Fruit fly (Drosophila melanogaster) whole organism, embryonic: Measurements from ENCODE around the gene Sfp23F.

Experiments used
- CG10274 ChIP-seq: fragments of 200-800 bp; sonication (Bioruptor generic); optimal IDR thresholded peaks from 3 replicates; lab custom pipeline; 2017; ENCODE audit warnings: missing biosample characterization, mild to moderate bottlenecking, missing genetic modification characterization
- CG10543 ChIP-seq: fragments of 200-800 bp; sonication (Bioruptor generic); optimal IDR thresholded peaks from 3 replicates; lab custom pipeline; 2017; ENCODE audit warnings: missing biosample characterization, mild to moderate bottlenecking, missing genetic modification characterization, moderate library complexity
- CG11723 ChIP-seq: fragments of 200-800 bp; sonication (Bioruptor generic); optimal IDR thresholded peaks from 2 replicates; lab custom pipeline; 2017; ENCODE audit warnings: missing biosample characterization, mild to moderate bottlenecking, missing genetic modification characterization
- CG1233 ChIP-seq: fragments of 200-800 bp; sonication (Bioruptor generic); optimal IDR thresholded peaks from 4 replicates; lab custom pipeline; 2018; ENCODE audit warnings: missing biosample characterization, mild to moderate bottlenecking, missing genetic modification characterization
- CG14965 ChIP-seq: fragments of 200-800 bp; sonication (Bioruptor generic); optimal IDR thresholded peaks from 2 replicates; lab custom pipeline; 2016; ENCODE audit warnings: missing biosample characterization, missing genetic modification characterization, borderline replicate concordance
- CG16779 ChIP-seq: fragments of 200-800 bp; sonication (Bioruptor generic); IDR thresholded peaks from 2 replicates; pipeline ENCODE4 v1.3.6; 2022; ENCODE audit warnings: missing biosample characterization, missing genetic modification characterization
- CG17359 ChIP-seq: fragments of 200-800 bp; sonication (Bioruptor generic); optimal IDR thresholded peaks from 3 replicates; lab custom pipeline; 2018; ENCODE audit warnings: missing biosample characterization, mild to moderate bottlenecking, missing genetic modification characterization, moderate library complexity
- CG17385 ChIP-seq: fragments of 200-800 bp; sonication (Bioruptor generic); optimal IDR thresholded peaks from 3 replicates; lab custom pipeline; 2018; ENCODE audit warnings: missing biosample characterization, mild to moderate bottlenecking, missing genetic modification characterization
- CG17912 ChIP-seq: fragments of 200-800 bp; sonication (Bioruptor generic); optimal IDR thresholded peaks from 2 replicates; lab custom pipeline; 2018; ENCODE audit warnings: missing biosample characterization, mild to moderate bottlenecking, missing genetic modification characterization
- CG30020 ChIP-seq: fragments of 200-800 bp; optimal IDR thresholded peaks from 2 replicates; lab custom pipeline; 2019; ENCODE audit warnings: missing biosample characterization, mild to moderate bottlenecking, missing genetic modification characterization, moderate library complexity
- CG32767 ChIP-seq: fragments of 200-800 bp; sonication (Bioruptor generic); IDR thresholded peaks from 2 replicates; pipeline ENCODE4 v1.3.6; 2022; ENCODE audit warnings: missing biosample characterization, missing genetic modification characterization
- CG34376 ChIP-seq: fragments of 200-800 bp; sonication (Bioruptor generic); optimal IDR thresholded peaks from 2 replicates; lab custom pipeline; 2018; ENCODE audit warnings: missing biosample characterization, mild to moderate bottlenecking, missing genetic modification characterization
- CG4328 ChIP-seq: fragments of 200-800 bp; sonication (Bioruptor generic); optimal IDR thresholded peaks from 3 replicates; lab custom pipeline; 2017; ENCODE audit warnings: missing biosample characterization, missing genetic modification reagents, missing genetic modification characterization
- CG4360 ChIP-seq: fragments of 200-800 bp; sonication (Bioruptor generic); IDR thresholded peaks from 2 replicates; pipeline ENCODE4 v1.3.6; 2022; ENCODE audit warnings: missing biosample characterization, missing genetic modification characterization
- CG6175 ChIP-seq: fragments of 200-800 bp; sonication (Bioruptor generic); IDR thresholded peaks from 3 replicates; pipeline ENCODE4 v1.3.6; 2022; ENCODE audit warnings: missing biosample characterization, missing genetic modification characterization
- CG7928 ChIP-seq: fragments of 200-800 bp; sonication (Bioruptor generic); optimal IDR thresholded peaks from 2 replicates; lab custom pipeline; 2017; ENCODE audit warnings: missing biosample characterization, mild to moderate bottlenecking, missing genetic modification characterization
- CG7963 ChIP-seq: fragments of 200-800 bp; sonication (Bioruptor generic); IDR thresholded peaks from 3 replicates; pipeline ENCODE4 v1.3.6; 2022; ENCODE audit warnings: missing biosample characterization, missing genetic modification characterization; ENCODE audit not compliant: partially characterized antibody
- CG9817 ChIP-seq: fragments of 200-800 bp; sonication (Bioruptor generic); optimal IDR thresholded peaks from 2 replicates; lab custom pipeline; 2018; ENCODE audit warnings: missing biosample characterization, mild to moderate bottlenecking, missing genetic modification characterization, moderate library complexity
- Deaf1 ChIP-seq: fragments of 200-800 bp; optimal IDR thresholded peaks from 3 replicates; lab custom pipeline; 2019; ENCODE audit warnings: missing biosample characterization, mild to moderate bottlenecking, missing genetic modification characterization, moderate library complexity
- Dll ChIP-seq: fragments of 200-800 bp; sonication (Bioruptor generic); IDR thresholded peaks from 4 replicates; pipeline ENCODE4 v1.3.6; 2022; ENCODE audit warnings: missing biosample characterization, missing genetic modification characterization; ENCODE audit not compliant: partially characterized antibody
- Hey ChIP-seq: fragments of 200-800 bp; sonication (Bioruptor generic); optimal IDR thresholded peaks from 3 replicates; lab custom pipeline; 2018; ENCODE audit warnings: missing biosample characterization, mild to moderate bottlenecking, missing genetic modification characterization
- HmgZ ChIP-seq: fragments of 200-800 bp; sonication (Bioruptor generic); optimal IDR thresholded peaks from 2 replicates; lab custom pipeline; 2018; ENCODE audit warnings: missing biosample characterization, mild to moderate bottlenecking, missing genetic modification characterization
- Med ChIP-seq: fragments of 200-800 bp; sonication (Bioruptor generic); peaks from one replicate; lab custom pipeline; 2016; ENCODE audit warnings: missing biosample characterization, missing genetic modification characterization, mild to moderate bottlenecking, inconsistent platforms, moderate library complexity
- Nf-YA ChIP-seq: fragments of 200-800 bp; sonication (Bioruptor generic); IDR thresholded peaks from 2 replicates; pipeline ENCODE4 v1.3.6; 2022; ENCODE audit warnings: missing biosample characterization, missing genetic modification characterization
- Oaz ChIP-seq: fragments of 200-800 bp; sonication (Bioruptor generic); IDR thresholded peaks from 2 replicates; pipeline ENCODE4 v1.3.6; 2022; ENCODE audit warnings: missing biosample characterization, missing genetic modification characterization
- Sry-β ChIP-seq: fragments of 200-800 bp; sonication (Bioruptor generic); optimal IDR thresholded peaks from 2 replicates; lab custom pipeline; 2018; ENCODE audit warnings: missing biosample characterization, mild to moderate bottlenecking, missing genetic modification characterization, moderate library complexity
- abd-A ChIP-seq: fragments of 200-800 bp; sonication (Bioruptor generic); optimal IDR thresholded peaks from 3 replicates; lab custom pipeline; 2019; ENCODE audit warnings: missing biosample characterization, mild to moderate bottlenecking, missing genetic modification characterization, moderate library complexity
- ara ChIP-seq: fragments of 200-800 bp; sonication (Bioruptor generic); IDR thresholded peaks from 2 replicates; pipeline ENCODE4 v1.3.6; 2022; ENCODE audit warnings: missing biosample characterization, missing genetic modification characterization
- az2 ChIP-seq: fragments of 200-800 bp; sonication (Bioruptor generic); optimal IDR thresholded peaks from 3 replicates; lab custom pipeline; 2016; ENCODE audit warnings: missing biosample characterization, missing genetic modification characterization
- bowl ChIP-seq: fragments of 200-800 bp; sonication (Bioruptor generic); IDR thresholded peaks from 2 replicates; pipeline ENCODE4 v1.3.6; 2022; ENCODE audit warnings: missing biosample characterization, missing genetic modification characterization
- cas ChIP-seq: fragments of 200-800 bp; sonication (Bioruptor generic); IDR thresholded peaks from 2 replicates; pipeline ENCODE4 v1.3.6; 2022; ENCODE audit warnings: missing biosample characterization, missing genetic modification characterization
- cato ChIP-seq: fragments of 200-800 bp; sonication (Bioruptor generic); optimal IDR thresholded peaks from 2 replicates; lab custom pipeline; 2016; ENCODE audit warnings: missing biosample characterization, missing genetic modification characterization, borderline replicate concordance
- danr ChIP-seq: fragments of 200-800 bp; sonication (Bioruptor generic); IDR thresholded peaks from 2 replicates; pipeline ENCODE4 v1.3.6; 2022; ENCODE audit warnings: missing biosample characterization, missing genetic modification characterization
- emc ChIP-seq: fragments of 200-800 bp; sonication (Bioruptor generic); optimal IDR thresholded peaks from 2 replicates; lab custom pipeline; 2016; ENCODE audit warnings: missing biosample characterization, missing genetic modification characterization
- ems ChIP-seq: fragments of 200-800 bp; sonication (Bioruptor generic); optimal IDR thresholded peaks from 3 replicates; lab custom pipeline; 2016; ENCODE audit warnings: missing biosample characterization, missing genetic modification characterization
- eve ChIP-seq, 2 experiments: fragments of >200 bp; optimal IDR thresholded peaks; 2 replicates each; lab custom pipeline; 2017; ENCODE audit warnings: missing biosample characterization in 2 of 2, missing genetic modification characterization in 2 of 2
- fd102C ChIP-seq: fragments of 200-800 bp; sonication (Bioruptor generic); optimal IDR thresholded peaks from 2 replicates; lab custom pipeline; 2018; ENCODE audit warnings: missing biosample characterization, mild to moderate bottlenecking, missing genetic modification characterization, moderate library complexity
- fru ChIP-seq: fragments of >200 bp; optimal IDR thresholded peaks from 2 replicates; lab custom pipeline; 2017
- ham ChIP-seq: fragments of 200-800 bp; sonication (Bioruptor generic); IDR thresholded peaks from 2 replicates; pipeline ENCODE4 v1.3.6; 2022; ENCODE audit warnings: missing biosample characterization, missing genetic modification characterization
- mam ChIP-seq: fragments of 200-800 bp; sonication (Bioruptor generic); optimal IDR thresholded peaks from 3 replicates; lab custom pipeline; 2016; ENCODE audit warnings: missing biosample characterization, missing genetic modification characterization
- otp ChIP-seq: fragments of 200-800 bp; sonication (Bioruptor generic); IDR thresholded peaks from 3 replicates; pipeline ENCODE4, ENCODE4 v1.3.6; 2022; ENCODE audit warnings: missing biosample characterization, missing genetic modification characterization
- pita ChIP-seq: fragments of 200-800 bp; sonication (Bioruptor generic); optimal IDR thresholded peaks from 2 replicates; lab custom pipeline; 2017; ENCODE audit warnings: missing biosample characterization, mild to moderate bottlenecking, missing genetic modification characterization
- prd ChIP-seq, 3 experiments: fragments of >200 bp in 2 of 3; fragments of 200-800 bp in 1 of 3; sonication (Bioruptor generic) in 1 of 3; optimal IDR thresholded peaks in 2 of 3; IDR thresholded peaks in 1 of 3; 2 replicates in 2 of 3; 3 replicates in 1 of 3; pipeline versions ENCODE4 v1.3.6 to Lab custom; 2017 to 2022; ENCODE audit warnings: missing biosample characterization in 1 of 3, missing genetic modification characterization in 1 of 3
- schlank ChIP-seq: fragments of 200-800 bp; sonication (Bioruptor generic); optimal IDR thresholded peaks from 2 replicates; lab custom pipeline; 2018; ENCODE audit warnings: missing biosample characterization, mild to moderate bottlenecking, missing genetic modification characterization
- shn ChIP-seq: fragments of 200-800 bp; sonication (Bioruptor generic); optimal IDR thresholded peaks from 3 replicates; lab custom pipeline; 2016; ENCODE audit warnings: missing biosample characterization, missing genetic modification characterization
- sna ChIP-seq: fragments of 200-800 bp; sonication (Bioruptor generic); IDR thresholded peaks from 2 replicates; pipeline ENCODE4 v1.3.6; 2022; ENCODE audit warnings: missing biosample characterization, missing genetic modification characterization; ENCODE audit not compliant: partially characterized antibody
- stwl ChIP-seq: fragments of 200-800 bp; sonication (Bioruptor generic); optimal IDR thresholded peaks from 3 replicates; lab custom pipeline; 2018; ENCODE audit warnings: missing biosample characterization, mild to moderate bottlenecking, missing genetic modification characterization, moderate library complexity
- tx ChIP-seq: fragments of 200-800 bp; sonication (Bioruptor generic); optimal IDR thresholded peaks from 2 replicates; lab custom pipeline; 2016; ENCODE audit warnings: missing biosample characterization, missing genetic modification characterization
- vfl ChIP-seq: fragments of 200-800 bp; sonication (Bioruptor generic); optimal IDR thresholded peaks from 2 replicates; lab custom pipeline; 2016; ENCODE audit warnings: missing biosample characterization, missing genetic modification characterization
- zf30C ChIP-seq: fragments of 200-800 bp; sonication (Bioruptor generic); optimal IDR thresholded peaks from 3 replicates; lab custom pipeline; 2018; ENCODE audit warnings: missing biosample characterization, mild to moderate bottlenecking, missing genetic modification characterization

Sfp23F gene

DNA sequence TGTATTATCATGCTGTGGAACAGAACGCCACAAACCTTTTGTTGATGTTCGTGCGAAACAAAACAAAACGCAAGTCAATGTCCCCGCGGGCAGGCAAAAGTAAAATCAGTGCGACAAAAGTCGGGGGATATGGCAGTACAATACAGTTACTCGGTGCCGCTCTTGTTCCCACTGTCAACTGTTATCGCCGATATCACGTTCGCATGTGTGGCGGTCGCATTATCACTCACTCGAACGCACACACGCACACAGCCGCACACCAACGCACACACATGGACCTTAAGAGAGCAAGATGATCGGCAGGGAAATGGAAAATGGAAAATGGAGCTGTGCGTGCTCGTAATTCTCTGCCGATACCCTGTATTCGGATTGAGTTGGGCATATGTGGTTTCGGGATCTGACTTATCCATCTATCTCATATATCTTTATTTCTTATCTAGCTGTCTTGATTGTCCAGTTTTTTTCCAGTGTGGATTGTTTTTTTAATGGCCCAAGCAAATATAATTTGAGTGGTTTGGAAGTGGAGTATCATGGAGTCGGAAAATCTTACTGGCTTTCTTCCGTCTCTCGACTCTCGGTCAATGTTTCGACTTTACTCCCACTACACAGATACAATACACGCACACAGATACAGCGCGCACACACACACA, 48.9 kb downstream of the Sfp23F start (continued):
- peak; percentile 80 for TF ChIP-seq CG17359
- TF ChIP-seq CG10274 (GFP tag; lab: Kevin White, UChicago), result no peak
- TF ChIP-seq tx (GFP tag; lab: Kevin White, UChicago), result peak; percentile 74
- peak; percentile 65 for TF ChIP-seq Nf-YA (GFP tag; lab: Robert Waterston, UW)
- TF ChIP-seq CG7928, result no peak
- no peak for TF ChIP-seq pita (GFP tag; lab: Kevin White, UChicago)
- no peak for TF ChIP-seq CG10543 (GFP tag; lab: Kevin White, UChicago)
- TF ChIP-seq schlank (tag; lab: Kevin White, UChicago), result no peak
- no peak for TF ChIP-seq CG7963
- TF ChIP-seq CG30020, result no peak
- peak; percentile 9 for TF ChIP-seq HmgZ (tag; lab: Kevin White, UChicago)
- TF ChIP-seq CG34376, result no peak
- TF ChIP-seq CG14965, result peak; percentile 7
- no peak for TF ChIP-seq Oaz
- TF ChIP-seq CG17912 (GFP tag; lab: Kevin White, UChicago), result no peak
- TF ChIP-seq CG16779 (GFP tag; lab: Robert Waterston, UW), result no peak
- TF ChIP-seq bowl (GFP tag; lab: Robert Waterston, UW), result no peak
- TF ChIP-seq CG1233 (GFP tag; lab: Kevin White, UChicago), result peak; percentile 30
- TF ChIP-seq CG6175, result no peak
- peak; percentile 95 for TF ChIP-seq Med (GFP tag; lab: Kevin White, UChicago)
- peak; percentile 85 for TF ChIP-seq otp (GFP tag; lab: Robert Waterston, UW)
- TF ChIP-seq vfl (GFP tag; lab: Kevin White, UChicago), result no peak
- no peak for TF ChIP-seq Deaf1 (tag; lab: Kevin White, UChicago)
- TF ChIP-seq danr (GFP tag; lab: Robert Waterston, UW), result peak; percentile 65
- no peak for TF ChIP-seq abd-A (tag; lab: Kevin White, UChicago)
- no peak for TF ChIP-seq Hey (tag; lab: Kevin White, UChicago)
- no peak for TF ChIP-seq sna (GFP tag; lab: Robert Waterston, UW)
- TF ChIP-seq CG4328 (GFP tag; lab: Kevin White, UChicago), result no peak
- TF ChIP-seq prd (optimal IDR thresholded peaks at IDR 0.05; lab: Kevin White, UChicago), result no peak
- peak; percentile 89 for TF ChIP-seq prd (GFP tag; IDR thresholded peaks at IDR 0.05; lab: Robert Waterston, UW)
- TF ChIP-seq cato (GFP tag; lab: Kevin White, UChicago), result peak; percentile 81
- TF ChIP-seq ems (GFP tag; lab: Kevin White, UChicago), result peak; percentile 81
- peak; percentile 24 for TF ChIP-seq Sry-β (GFP tag; lab: Kevin White, UChicago)
- TF ChIP-seq az2, result peak; percentile 92
- TF ChIP-seq CG9817 (tag; lab: Kevin White, UChicago), result peak; percentile 10
- peak in 1 of 2 experiments; percentile 90 for TF ChIP-seq eve (GFP tag; optimal IDR thresholded peaks at IDR 0.05; lab: Kevin White, UChicago)
- peak; percentile 66 for TF ChIP-seq CG17385 (GFP tag; lab: Kevin White, UChicago)
- peak; percentile 45 for TF ChIP-seq CG11723
- TF ChIP-seq ara, result peak; percentile 88
- peak; percentile 54; the same call in 1 of the 2 replicates for TF ChIP-seq CG4360
- TF ChIP-seq fd102C (GFP tag; lab: Kevin White, UChicago), result no peak
- peak; percentile 63; the same call in 1 of the 2 replicates for TF ChIP-seq CG32767 (GFP tag; lab: Robert Waterston, UW)
- TF ChIP-seq zf30C (GFP tag; lab: Kevin White, UChicago), result no peak
- no peak for TF ChIP-seq ham (GFP tag; lab: Robert Waterston, UW)
- TF ChIP-seq mam, result peak; percentile 73
- TF ChIP-seq stwl (tag; lab: Kevin White, UChicago), result peak; percentile 9
- TF ChIP-seq fru (lab: Kevin White, UChicago), result no peak
- no peak for TF ChIP-seq cas (GFP tag; lab: Robert Waterston, UW)
- peak; percentile 78 for TF ChIP-seq shn (GFP tag; lab: Kevin White, UChicago)
- TF ChIP-seq emc, result no peak
- no peak for TF ChIP-seq Dll (GFP tag; lab: Robert Waterston, UW)
